Fruit fly (Drosophila melanogaster) whole organism, embryonic: ENCODE results near the gene CG42489.

Experiments
- ATbp ChIP-seq: fragments of 200-800 bp; sonication (Bioruptor generic); optimal IDR thresholded peaks from 2 replicates; lab custom pipeline; 2017; ENCODE audit warnings: missing biosample characterization, mild to moderate bottlenecking, missing genetic modification characterization, missing genetic modification reagents
- B-H2 ChIP-seq: fragments of 200-800 bp; sonication (Bioruptor generic); optimal IDR thresholded peaks from 2 replicates; lab custom pipeline; 2018; ENCODE audit warnings: missing biosample characterization, mild to moderate bottlenecking, missing genetic modification characterization
- CG12299 ChIP-seq: fragments of 200-800 bp; sonication (Bioruptor generic); optimal IDR thresholded peaks from 2 replicates; lab custom pipeline; 2018; ENCODE audit warnings: missing biosample characterization, mild to moderate bottlenecking, missing genetic modification characterization
- CG16815 ChIP-seq: fragments of 200-800 bp; sonication (Bioruptor generic); optimal IDR thresholded peaks from 3 replicates; lab custom pipeline; 2017; ENCODE audit warnings: missing biosample characterization, mild to moderate bottlenecking, missing genetic modification characterization
- CG17612 ChIP-seq: fragments of 200-800 bp; sonication (Bioruptor generic); IDR thresholded peaks from 2 replicates; pipeline ENCODE4 v1.3.6; 2022; ENCODE audit warnings: missing biosample characterization, missing genetic modification characterization
- CG2116 ChIP-seq: fragments of 200-800 bp; sonication (Bioruptor generic); optimal IDR thresholded peaks from 3 replicates; lab custom pipeline; 2018; ENCODE audit warnings: missing biosample characterization, mild to moderate bottlenecking, missing genetic modification characterization
- CG2202 ChIP-seq: fragments of 200-800 bp; sonication (Bioruptor generic); optimal IDR thresholded peaks from 2 replicates; lab custom pipeline; 2018; ENCODE audit warnings: missing biosample characterization, mild to moderate bottlenecking, missing genetic modification characterization
- CG30020 ChIP-seq: fragments of 200-800 bp; optimal IDR thresholded peaks from 2 replicates; lab custom pipeline; 2019; ENCODE audit warnings: missing biosample characterization, mild to moderate bottlenecking, missing genetic modification characterization, moderate library complexity
- CG30431 ChIP-seq: fragments of 200-800 bp; sonication (Bioruptor generic); optimal IDR thresholded peaks from 2 replicates; lab custom pipeline; 2017; ENCODE audit warnings: missing biosample characterization, missing genetic modification characterization
- CG4328 ChIP-seq: fragments of 200-800 bp; sonication (Bioruptor generic); optimal IDR thresholded peaks from 3 replicates; lab custom pipeline; 2017; ENCODE audit warnings: missing biosample characterization, missing genetic modification reagents, missing genetic modification characterization
- CG4424 ChIP-seq: fragments of 200-800 bp; sonication (Bioruptor generic); optimal IDR thresholded peaks from 3 replicates; lab custom pipeline; 2016; ENCODE audit warnings: missing biosample characterization, missing genetic modification characterization
- CG6813 ChIP-seq: fragments of 200-800 bp; sonication (Bioruptor generic); optimal IDR thresholded peaks from 2 replicates; lab custom pipeline; 2017; ENCODE audit warnings: missing biosample characterization, missing genetic modification characterization, mild to moderate bottlenecking, moderate library complexity, missing genetic modification reagents
- CG7786 ChIP-seq: fragments of 200-800 bp; sonication (Bioruptor generic); optimal IDR thresholded peaks from 2 replicates; lab custom pipeline; 2016; ENCODE audit warnings: missing biosample characterization, missing genetic modification characterization
- CG9797 ChIP-seq: fragments of 200-800 bp; sonication (Bioruptor generic); optimal IDR thresholded peaks from 3 replicates; lab custom pipeline; 2018; ENCODE audit warnings: missing biosample characterization, mild to moderate bottlenecking, missing genetic modification characterization
- Dip3 ChIP-seq: fragments of 200-800 bp; sonication (Bioruptor generic); optimal IDR thresholded peaks from 3 replicates; lab custom pipeline; 2016; ENCODE audit warnings: missing biosample characterization, missing genetic modification characterization
- Ets97D ChIP-seq: fragments of 200-800 bp; sonication (Bioruptor generic); optimal IDR thresholded peaks from 3 replicates; lab custom pipeline; 2016; ENCODE audit warnings: missing biosample characterization, missing genetic modification characterization
- Fer1 ChIP-seq: fragments of 200-800 bp; sonication (Bioruptor generic); optimal IDR thresholded peaks from 2 replicates; lab custom pipeline; 2017; ENCODE audit warnings: missing biosample characterization, mild to moderate bottlenecking, missing genetic modification characterization
- HLH4C ChIP-seq: fragments of 200-800 bp; sonication (Bioruptor generic); IDR thresholded peaks from 3 replicates; pipeline ENCODE4 v1.3.6; 2022; ENCODE audit warnings: missing biosample characterization, missing genetic modification characterization; ENCODE audit not compliant: partially characterized antibody
- Jarid2 ChIP-seq: fragments of 200-800 bp; sonication (Bioruptor generic); optimal IDR thresholded peaks from 3 replicates; lab custom pipeline; 2017; ENCODE audit warnings: mild to moderate bottlenecking, missing biosample characterization, missing genetic modification reagents, missing genetic modification characterization
- Lpt ChIP-seq: fragments of >200 bp; optimal IDR thresholded peaks from 2 replicates; lab custom pipeline; 2018; ENCODE audit warnings: missing biosample characterization, missing genetic modification characterization
- NK7.1 ChIP-seq: fragments of 200-800 bp; sonication (Bioruptor generic); optimal IDR thresholded peaks from 3 replicates; lab custom pipeline; 2016; ENCODE audit warnings: missing biosample characterization, missing genetic modification characterization
- Nf-YC ChIP-seq: fragments of 200-800 bp; optimal IDR thresholded peaks from 3 replicates; lab custom pipeline; 2019; ENCODE audit warnings: missing biosample characterization, mild to moderate bottlenecking, missing genetic modification characterization, moderate library complexity
- Scr ChIP-seq: fragments of 200-800 bp; sonication (Bioruptor generic); IDR thresholded peaks from 2 replicates; pipeline ENCODE4 v1.3.6; 2022; ENCODE audit warnings: missing biosample characterization, missing genetic modification characterization; ENCODE audit not compliant: partially characterized antibody
- Xbp1 ChIP-seq: fragments of 200-800 bp; sonication (Bioruptor generic); optimal IDR thresholded peaks from 3 replicates; lab custom pipeline; 2016; ENCODE audit warnings: missing biosample characterization, mild to moderate bottlenecking, missing genetic modification characterization
- Xrp1 ChIP-seq: fragments of 200-800 bp; sonication (Bioruptor generic); IDR thresholded peaks from 2 replicates; pipeline ENCODE4 v1.3.6; 2022; ENCODE audit warnings: missing biosample characterization, missing genetic modification characterization
- amos ChIP-seq: fragments of 200-800 bp; sonication (Bioruptor generic); IDR thresholded peaks from 2 replicates; pipeline ENCODE4 v1.3.6; 2022; ENCODE audit warnings: missing biosample characterization, missing genetic modification characterization; ENCODE audit not compliant: partially characterized antibody
- ase ChIP-seq: fragments of 200-800 bp; sonication (Bioruptor generic); IDR thresholded peaks from 3 replicates; pipeline ENCODE4 v1.3.6; 2022; ENCODE audit warnings: missing biosample characterization, missing genetic modification characterization
- az2 ChIP-seq: fragments of 200-800 bp; sonication (Bioruptor generic); optimal IDR thresholded peaks from 3 replicates; lab custom pipeline; 2016; ENCODE audit warnings: missing biosample characterization, missing genetic modification characterization
- bab2 ChIP-seq: fragments of 200-800 bp; sonication (Bioruptor generic); optimal IDR thresholded peaks from 2 replicates; lab custom pipeline; 2016; ENCODE audit warnings: missing biosample characterization, missing genetic modification characterization
- bcd ChIP-seq: fragments of 200-800 bp; sonication (Bioruptor generic); optimal IDR thresholded peaks from 2 replicates; lab custom pipeline; 2017; ENCODE audit warnings: missing biosample characterization, mild to moderate bottlenecking, missing genetic modification characterization
- chif ChIP-seq, 2 experiments: fragments of 200-800 bp; sonication (Bioruptor generic); optimal IDR thresholded peaks; 3 replicates each; lab custom pipeline; 2016; ENCODE audit warnings: missing biosample characterization in 2 of 2, missing genetic modification characterization in 2 of 2
- dati ChIP-seq: fragments of 200-800 bp; sonication (Bioruptor generic); IDR thresholded peaks from 2 replicates; pipeline ENCODE4 v1.3.6; 2022; ENCODE audit warnings: missing biosample characterization, missing genetic modification characterization
- fd64A ChIP-seq: fragments of 200-800 bp; sonication (Bioruptor generic); optimal IDR thresholded peaks from 3 replicates; lab custom pipeline; 2018; ENCODE audit warnings: missing biosample characterization, mild to moderate bottlenecking, missing genetic modification characterization
- gt ChIP-seq: fragments of 200-800 bp; sonication (Bioruptor generic); IDR thresholded peaks from 2 replicates; pipeline ENCODE4 v1.3.6; 2022; ENCODE audit warnings: missing biosample characterization, missing genetic modification characterization
- h ChIP-seq: fragments of >200 bp; optimal IDR thresholded peaks from 2 replicates; lab custom pipeline; 2017
- maf-S ChIP-seq: fragments of 200-800 bp; sonication (Bioruptor generic); optimal IDR thresholded peaks from 2 replicates; lab custom pipeline; 2016; ENCODE audit warnings: missing biosample characterization, missing genetic modification characterization
- nmo ChIP-seq: fragments of 200-800 bp; sonication (Bioruptor generic); optimal IDR thresholded peaks from 2 replicates; lab custom pipeline; 2018; ENCODE audit warnings: missing biosample characterization, mild to moderate bottlenecking, missing genetic modification characterization, moderate library complexity
- prd ChIP-seq, 3 experiments: fragments of >200 bp in 2 of 3; fragments of 200-800 bp in 1 of 3; sonication (Bioruptor generic) in 1 of 3; optimal IDR thresholded peaks in 2 of 3; IDR thresholded peaks in 1 of 3; 2 replicates in 2 of 3; 3 replicates in 1 of 3; pipeline versions ENCODE4 v1.3.6 to Lab custom; 2017 to 2022; ENCODE audit warnings: missing biosample characterization in 1 of 3, missing genetic modification characterization in 1 of 3
- pros ChIP-seq: fragments of 200-800 bp; sonication (Bioruptor generic); optimal IDR thresholded peaks from 3 replicates; lab custom pipeline; 2019; ENCODE audit warnings: missing biosample characterization, mild to moderate bottlenecking, missing genetic modification characterization, moderate library complexity
- slp2 ChIP-seq: fragments of 200-800 bp; sonication (Bioruptor generic); optimal IDR thresholded peaks from 2 replicates; lab custom pipeline; 2016; ENCODE audit warnings: missing biosample characterization, missing genetic modification characterization
- sqz ChIP-seq: fragments of 200-800 bp; sonication (Bioruptor generic); optimal IDR thresholded peaks from 3 replicates; lab custom pipeline; 2018; ENCODE audit warnings: missing biosample characterization, mild to moderate bottlenecking, missing genetic modification characterization
- sr ChIP-seq: fragments of 200-800 bp; sonication (Bioruptor generic); IDR thresholded peaks from 3 replicates; pipeline ENCODE4 v1.3.6; 2022; ENCODE audit warnings: missing biosample characterization, missing genetic modification characterization
- tap ChIP-seq: fragments of 200-800 bp; optimal IDR thresholded peaks from 3 replicates; lab custom pipeline; 2019; ENCODE audit warnings: missing biosample characterization, mild to moderate bottlenecking, missing genetic modification characterization, moderate library complexity
- tup ChIP-seq: fragments of 200-800 bp; sonication (Bioruptor generic); optimal IDR thresholded peaks from 2 replicates; lab custom pipeline; 2016; ENCODE audit warnings: missing biosample characterization, mild to moderate bottlenecking, missing genetic modification characterization, moderate library complexity
- unpg ChIP-seq: fragments of 200-800 bp; sonication (Bioruptor generic); optimal IDR thresholded peaks from 3 replicates; lab custom pipeline; 2018; ENCODE audit warnings: missing biosample characterization, mild to moderate bottlenecking, missing genetic modification characterization, moderate library complexity
- vfl ChIP-seq: fragments of 200-800 bp; sonication (Bioruptor generic); optimal IDR thresholded peaks from 2 replicates; lab custom pipeline; 2016; ENCODE audit warnings: missing biosample characterization, missing genetic modification characterization
- wek ChIP-seq: fragments of 200-800 bp; sonication (Bioruptor generic); optimal IDR thresholded peaks from 3 replicates; lab custom pipeline; 2018; ENCODE audit warnings: missing biosample characterization, mild to moderate bottlenecking, missing genetic modification characterization, moderate library complexity
- wor ChIP-seq: fragments of 200-800 bp; sonication (Bioruptor generic); IDR thresholded peaks from 2 replicates; pipeline ENCODE4 v1.3.6; 2022; ENCODE audit warnings: missing biosample characterization, missing genetic modification characterization

Gene CG42489

dm6 chr3R:8670529-8671491 lies 16.2 kb upstream of the CG42489 start, which contains the start of gene p (continued):
- peak; percentile 63 for TF ChIP-seq Fer1 (GFP tag; lab: Kevin White, UChicago)
- TF ChIP-seq CG6813 (GFP tag; lab: Kevin White, UChicago), result peak; percentile 5
- TF ChIP-seq dati (GFP tag; lab: Robert Waterston, UW), result no peak
- TF ChIP-seq vfl, result no peak
- TF ChIP-seq fd64A (GFP tag; lab: Kevin White, UChicago), result peak; percentile 38
- TF ChIP-seq pros, result no peak
- TF ChIP-seq Lpt (GFP tag; lab: Kevin White, UChicago), result no peak
- peak; percentile 30 for TF ChIP-seq Dip3 (GFP tag; lab: Kevin White, UChicago)
- TF ChIP-seq CG17612 (GFP tag; lab: Robert Waterston, UW), result no peak
- no peak for TF ChIP-seq gt
- no peak for TF ChIP-seq wor (GFP tag; lab: Robert Waterston, UW)
- TF ChIP-seq tap (tag; lab: Kevin White, UChicago), result peak; percentile 4
- peak; percentile 42 for TF ChIP-seq ATbp (GFP tag; lab: Kevin White, UChicago)
- TF ChIP-seq sqz, result peak; percentile 89
- no peak for TF ChIP-seq amos (GFP tag; lab: Robert Waterston, UW)
- TF ChIP-seq wek (GFP tag; lab: Kevin White, UChicago), result peak; percentile 39
- no peak for TF ChIP-seq h
- no peak for TF ChIP-seq CG9797 (GFP tag; lab: Kevin White, UChicago)
- TF ChIP-seq sr (GFP tag; lab: Robert Waterston, UW), result no peak
- no peak for TF ChIP-seq Scr (GFP tag; lab: Robert Waterston, UW)
- no peak for TF ChIP-seq CG30431 (GFP tag; lab: Kevin White, UChicago)
- peak in 1 of 2 experiments; percentile 31 for TF ChIP-seq chif (GFP tag; optimal IDR thresholded peaks at IDR 0.05; lab: Kevin White, UChicago)
- no peak for TF ChIP-seq Ets97D
- TF ChIP-seq NK7.1, result peak; percentile 10
- no peak for TF ChIP-seq HLH4C (GFP tag; lab: Robert Waterston, UW)
- TF ChIP-seq bab2, result peak; percentile 22
- TF ChIP-seq CG4328 (GFP tag; lab: Kevin White, UChicago), result no peak
- TF ChIP-seq CG2202 (tag; lab: Kevin White, UChicago), result peak; percentile 15
- TF ChIP-seq slp2 (GFP tag; lab: Kevin White, UChicago), result peak; percentile 36
- peak; percentile 13 for TF ChIP-seq nmo (GFP tag; lab: Kevin White, UChicago)
- no peak for TF ChIP-seq ase (GFP tag; lab: Robert Waterston, UW)
- TF ChIP-seq CG4424 (GFP tag; lab: Kevin White, UChicago), result peak; percentile 34
- TF ChIP-seq maf-S (GFP tag; lab: Kevin White, UChicago), result no peak
- no peak for TF ChIP-seq prd (optimal IDR thresholded peaks at IDR 0.05; lab: Kevin White, UChicago)
- peak; percentile 37; the same call in 1 of the 3 replicates for TF ChIP-seq prd (GFP tag; IDR thresholded peaks at IDR 0.05; lab: Robert Waterston, UW)
- peak; percentile 66 for TF ChIP-seq Xrp1
- TF ChIP-seq bcd (GFP tag; lab: Kevin White, UChicago), result peak; percentile 32
- TF ChIP-seq CG2116 (GFP tag; lab: Kevin White, UChicago), result no peak
- peak; percentile 58 for TF ChIP-seq unpg (GFP tag; lab: Kevin White, UChicago)
- no peak for TF ChIP-seq Jarid2 (GFP tag; lab: Kevin White, UChicago)
- TF ChIP-seq CG30020 (tag; lab: Kevin White, UChicago), result no peak
- TF ChIP-seq CG12299 (tag; lab: Kevin White, UChicago), result peak; percentile 37
- peak; percentile 25 for TF ChIP-seq CG7786 (GFP tag; lab: Kevin White, UChicago)
- TF ChIP-seq tup (GFP tag; lab: Kevin White, UChicago), result no peak
- no peak for TF ChIP-seq Nf-YC
- peak; percentile 38 for TF ChIP-seq Xbp1 (GFP tag; lab: Kevin White, UChicago)
- TF ChIP-seq az2 (GFP tag; lab: Kevin White, UChicago), result peak; percentile 26
- peak; percentile 6 for TF ChIP-seq CG16815 (GFP tag; lab: Kevin White, UChicago)
- TF ChIP-seq B-H2, result peak; percentile 36
